Fruit fly (Drosophila melanogaster): ENCODE data around the gene CG32984.

- TF ChIP-seq CG10631 (GFP tag; optimal IDR thresholded peaks at IDR 0.05) (no peak), CG4318 (GFP tag; optimal IDR thresholded peaks at IDR 0.05) (no peak), CG16779 (tag; optimal IDR thresholded peaks at IDR 0.05) (no peak), ss (GFP tag; optimal IDR thresholded peaks at IDR 0.05) (no peak), CG34406 (GFP tag; optimal IDR thresholded peaks at IDR 0.05) (no peak), Gug (GFP tag; IDR thresholded peaks at IDR 0.05) (no peak), CG3032 (tag; optimal IDR thresholded peaks at IDR 0.05) (no peak), fd85E (GFP tag; optimal IDR thresholded peaks at IDR 0.05) (no peak), CG1621 (tag; optimal IDR thresholded peaks at IDR 0.05) (no peak), Blimp-1 (GFP tag; optimal IDR thresholded peaks at IDR 0.05) (no peak), CG11762 (GFP tag; optimal IDR thresholded peaks at IDR 0.05; ENCODE audit: insufficient read depth) (no peak), CG6163 (GFP tag; IDR thresholded peaks at IDR 0.05) (no peak), CG8319 (GFP tag; optimal IDR thresholded peaks at IDR 0.05) (no peak)
These were observed 2.5 kb upstream of the CG32984 start, which contains the start of the genes CG9525 and CG32985 for dm6 chr2L:8962254-8962653.
